Worm (Caenorhabditis elegans) whole organism, L4 larva: ENCODE measurements around the gene F26G1.2.

Experiments used
- D1046.2 ChIP-seq: fragments of 200-800 bp; sonication (Bioruptor generic); IDR thresholded peaks from 2 replicates; pipeline ENCODE4 v1.3.6; 2022; ENCODE audit warnings: missing genetic modification characterization, missing compliant biosample characterization
- F37D6.2 ChIP-seq: sonication (generic microtip); optimal IDR thresholded peaks from 2 replicates; lab custom pipeline; 2016; ENCODE audit warnings: mild to moderate bottlenecking, missing genetic modification characterization, missing compliant biosample characterization
- F49E8.2 ChIP-seq: sonication (generic microtip); optimal IDR thresholded peaks from 2 replicates; lab custom pipeline; 2016; ENCODE audit warnings: missing compliant biosample characterization, mild to moderate bottlenecking, missing genetic modification characterization, borderline replicate concordance
- aha-1 ChIP-seq: fragments of 150-350 bp; peaks from one replicate; lab custom pipeline; 2014; ENCODE audit warnings: missing biosample characterization, missing genetic modification characterization
- ama-1 ChIP-seq: fragments of 150-350 bp; optimal IDR thresholded peaks from 2 replicates; lab custom pipeline; 2014; ENCODE audit warnings: inconsistent platforms, mixed read lengths
- ceh-44 ChIP-seq: fragments of 200-800 bp; sonication (Bioruptor generic); IDR thresholded peaks from 2 replicates; pipeline ENCODE4 v1.3.6; 2022; ENCODE audit warnings: missing genetic modification reagents, missing genetic modification characterization, missing compliant biosample characterization
- cey-2 ChIP-seq: sonication (generic microtip); optimal IDR thresholded peaks from 3 replicates; lab custom pipeline; 2017; ENCODE audit warnings: missing genetic modification characterization, mild to moderate bottlenecking, missing compliant biosample characterization, antibody characterized with exemption, borderline replicate concordance; ENCODE audit not compliant: insufficient read depth
- ctbp-1 ChIP-seq: fragments of 200-800 bp; sonication (Bioruptor generic); IDR thresholded peaks from 2 replicates; pipeline ENCODE4 v1.3.6; 2022; ENCODE audit warnings: missing genetic modification reagents, missing genetic modification characterization, missing compliant biosample characterization
- daf-19 ChIP-seq: fragments of 200-800 bp; sonication (Bioruptor generic); conservative IDR thresholded peaks from 2 replicates; pipeline ENCODE4 v1.3.6; 2022; ENCODE audit warnings: missing genetic modification characterization, missing compliant biosample characterization
- dmd-6 ChIP-seq: fragments of 200-800 bp; sonication (Bioruptor generic); IDR thresholded peaks from 2 replicates; pipeline ENCODE4 v1.3.6; 2022; ENCODE audit warnings: missing genetic modification reagents, missing genetic modification characterization, missing compliant biosample characterization
- duxl-1 ChIP-seq: sonication (generic microtip); optimal IDR thresholded peaks from 2 replicates; lab custom pipeline; 2016; ENCODE audit warnings: mild to moderate bottlenecking, missing genetic modification characterization, moderate library complexity, missing compliant biosample characterization; ENCODE audit not compliant: poor library complexity
- egl-27 ChIP-seq: sonication (generic microtip); optimal IDR thresholded peaks from 3 replicates; lab custom pipeline; 2017; ENCODE audit warnings: missing biosample characterization, missing genetic modification reagents, missing genetic modification characterization
- egl-43 ChIP-seq: fragments of 200-800 bp; sonication (Bioruptor generic); IDR thresholded peaks from 2 replicates; pipeline ENCODE4 v1.3.6; 2022; ENCODE audit warnings: missing genetic modification reagents, missing genetic modification characterization, missing compliant biosample characterization
- fkh-10 ChIP-seq: fragments of 150-350 bp; optimal IDR thresholded peaks from 2 replicates; lab custom pipeline; 2014; ENCODE audit warnings: missing biosample characterization, missing genetic modification reagents, missing genetic modification characterization
- fos-1 ChIP-seq: fragments of 150-350 bp; optimal IDR thresholded peaks from 2 replicates; lab custom pipeline; 2014; ENCODE audit warnings: missing biosample characterization, missing genetic modification characterization
- gei-8 ChIP-seq: fragments of 200-800 bp; sonication (Bioruptor generic); optimal IDR thresholded peaks from 2 replicates; lab custom pipeline; 2018; ENCODE audit warnings: mild to moderate bottlenecking, missing genetic modification characterization, missing compliant biosample characterization
- hif-1 ChIP-seq, 2 experiments: sonication (generic microtip); optimal IDR thresholded peaks; 2 replicates each; lab custom pipeline; 2016 to 2017; ENCODE audit warnings: missing compliant biosample characterization in 2 of 2, missing genetic modification characterization in 2 of 2, missing genetic modification reagents in 2 of 2, missing genotype in 2 of 2, mild to moderate bottlenecking in 1 of 2
- lin-1 ChIP-seq: fragments of 200-800 bp; sonication (Bioruptor generic); IDR thresholded peaks from 2 replicates; pipeline ENCODE4 v1.3.6; 2022; ENCODE audit warnings: missing genetic modification reagents, missing genetic modification characterization, missing compliant biosample characterization
- lin-15B ChIP-seq: fragments of 150-350 bp; sonication (generic microtip); optimal IDR thresholded peaks from 3 replicates; lab custom pipeline; 2014; ENCODE audit warnings: missing biosample characterization, missing genetic modification characterization
- lin-38 ChIP-seq: fragments of 200-800 bp; sonication (Bioruptor generic); IDR thresholded peaks from 2 replicates; pipeline ENCODE4 v1.3.6; 2022; ENCODE audit warnings: missing genetic modification reagents, missing genetic modification characterization, missing compliant biosample characterization
- madf-9 ChIP-seq: fragments of 200-800 bp; sonication (Bioruptor generic); conservative IDR thresholded peaks from 2 replicates; pipeline ENCODE4 v1.3.6; 2022; ENCODE audit warnings: missing genetic modification reagents, missing genetic modification characterization, missing compliant biosample characterization
- mes-2 ChIP-seq: sonication (generic microtip); optimal IDR thresholded peaks from 2 replicates; lab custom pipeline; 2016; ENCODE audit warnings: missing genotype, mild to moderate bottlenecking, missing genetic modification characterization, missing compliant biosample characterization; ENCODE audit not compliant: poor library complexity, severe bottlenecking
- mxl-3 ChIP-seq: fragments of 200-800 bp; sonication (Bioruptor generic); optimal IDR thresholded peaks from 2 replicates; lab custom pipeline; 2018; ENCODE audit warnings: mild to moderate bottlenecking, missing genetic modification characterization, missing compliant biosample characterization
- nhr-10 ChIP-seq: fragments of 150-350 bp; optimal IDR thresholded peaks from 2 replicates; lab custom pipeline; 2014; ENCODE audit warnings: missing biosample characterization, missing genetic modification characterization
- nhr-102 ChIP-seq: sonication (generic microtip); optimal IDR thresholded peaks from 2 replicates; lab custom pipeline; 2016; ENCODE audit warnings: mild to moderate bottlenecking, missing genetic modification characterization, moderate library complexity, missing compliant biosample characterization
- nhr-111 ChIP-seq: fragments of 200-800 bp; sonication (Bioruptor generic); optimal IDR thresholded peaks from 2 replicates; lab custom pipeline; 2018; ENCODE audit warnings: mild to moderate bottlenecking, missing genetic modification characterization, missing compliant biosample characterization
- nhr-28 ChIP-seq: fragments of 150-350 bp; optimal IDR thresholded peaks from 2 replicates; lab custom pipeline; 2014; ENCODE audit warnings: missing biosample characterization, missing genetic modification characterization
- nhr-41 ChIP-seq: fragments of 200-800 bp; sonication (Bioruptor generic); IDR thresholded peaks from 2 replicates; pipeline ENCODE4 v1.3.6; 2022; ENCODE audit warnings: missing genetic modification reagents, missing genetic modification characterization, missing compliant biosample characterization
- nhr-6 ChIP-seq: fragments of 150-350 bp; optimal IDR thresholded peaks from 2 replicates; lab custom pipeline; 2014; ENCODE audit warnings: missing biosample characterization, missing genetic modification characterization
- nhr-76 ChIP-seq: fragments of 150-350 bp; optimal IDR thresholded peaks from 2 replicates; lab custom pipeline; 2014; ENCODE audit warnings: missing biosample characterization, missing genetic modification characterization
- php-3 ChIP-seq: fragments of 200-800 bp; sonication (Bioruptor generic); IDR thresholded peaks from 2 replicates; pipeline ENCODE4 v1.3.6; 2022; ENCODE audit warnings: missing genetic modification reagents, missing genetic modification characterization, missing compliant biosample characterization
- sdz-12 ChIP-seq: fragments of 200-800 bp; sonication (Bioruptor generic); optimal IDR thresholded peaks from 2 replicates; lab custom pipeline; 2018; ENCODE audit warnings: mild to moderate bottlenecking, missing genetic modification characterization, missing compliant biosample characterization
- skn-1 ChIP-seq: fragments of 150-350 bp; optimal IDR thresholded peaks from 2 replicates; lab custom pipeline; 2014; ENCODE audit warnings: missing biosample characterization, missing genetic modification characterization
- spr-1 ChIP-seq: sonication (generic microtip); optimal IDR thresholded peaks from 2 replicates; lab custom pipeline; 2016; ENCODE audit warnings: mild to moderate bottlenecking, missing genetic modification characterization, missing compliant biosample characterization
- unc-130 ChIP-seq: sonication (generic microtip); optimal IDR thresholded peaks from 2 replicates; lab custom pipeline; 2016; ENCODE audit warnings: missing genetic modification reagents, missing genetic modification characterization, missing compliant biosample characterization
- unc-39 ChIP-seq: sonication (generic microtip); optimal IDR thresholded peaks from 2 replicates; lab custom pipeline; 2017; ENCODE audit warnings: missing biosample characterization, missing genetic modification characterization
- unc-62 ChIP-seq, 3 experiments: fragments of 150-350 bp in 1 of 3; sonication (generic microtip); optimal IDR thresholded peaks in 2 of 3; peaks in 1 of 3; 1 replicate in 1 of 3; 2 replicates in 2 of 3; lab custom pipeline; 2014 to 2017; ENCODE audit warnings: missing biosample characterization in 3 of 3, missing genetic modification characterization in 3 of 3, missing genetic modification reagents in 3 of 3, missing genotype in 1 of 3
- zfp-3 ChIP-seq: fragments of 200-800 bp; sonication (Bioruptor generic); conservative IDR thresholded peaks from 2 replicates; pipeline ENCODE4 v1.3.6; 2022; ENCODE audit warnings: missing genetic modification reagents, missing genetic modification characterization, missing compliant biosample characterization
- zip-11 ChIP-seq: fragments of 200-800 bp; sonication (Bioruptor generic); IDR thresholded peaks from 2 replicates; pipeline ENCODE4 v1.3.6; 2022; ENCODE audit warnings: missing genetic modification characterization, missing compliant biosample characterization
- ztf-7 ChIP-seq: fragments of 150-350 bp; optimal IDR thresholded peaks from 2 replicates; lab custom pipeline; 2014; ENCODE audit warnings: missing biosample characterization, missing genetic modification characterization

Gene F26G1.2

DNA sequence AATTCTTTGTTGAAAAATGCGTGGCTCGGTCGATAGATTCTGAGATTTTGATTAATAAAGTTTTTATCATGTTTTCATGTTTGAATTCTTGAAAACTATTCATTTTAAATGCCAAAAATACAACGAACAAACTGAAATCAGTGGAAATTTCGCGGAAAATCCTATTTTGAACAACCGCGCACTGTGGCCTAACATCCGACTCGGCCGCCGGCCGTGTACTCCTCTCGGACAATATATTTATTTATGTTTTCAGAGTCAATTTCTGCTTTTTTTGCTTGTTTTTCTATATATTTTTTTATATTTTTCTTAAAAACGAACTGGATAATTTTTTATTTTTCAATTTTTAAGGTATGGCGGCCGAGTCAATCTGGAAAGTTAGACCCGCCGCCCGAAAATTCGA lies 28.4 kb downstream of the F26G1.2 start, which contains the start of gene F26G1.1 (continued):
- peak; percentile 36 for TF ChIP-seq nhr-102 (tag; lab: Kevin White, UChicago)
- peak; percentile 63 for TF ChIP-seq spr-1 (tag; lab: Kevin White, UChicago)
- TF ChIP-seq ceh-44 (GFP tag; lab: Robert Waterston, UW) = peak; percentile 48; the same call in 1 of the 2 replicates
- peak; percentile 59 for TF ChIP-seq dmd-6 (GFP tag; lab: Robert Waterston, UW)
- TF ChIP-seq nhr-6 (tag; lab: Kevin White, UChicago) = peak; percentile 30
- TF ChIP-seq unc-130 = peak; percentile 90
- TF ChIP-seq nhr-76 (tag; lab: Kevin White, UChicago) = no peak
- no peak for TF ChIP-seq nhr-28 (tag; lab: Kevin White, UChicago)
- TF ChIP-seq lin-38 (GFP tag; lab: Robert Waterston, UW) = peak; percentile 68
- peak; percentile 42 for TF ChIP-seq duxl-1
- TF ChIP-seq unc-39 (tag; lab: Kevin White, UChicago) = no peak
- no peak for TF ChIP-seq cey-2 (tag; lab: Kevin White, UChicago)
- TF ChIP-seq gei-8 (GFP tag; lab: Kevin White, UChicago) = no peak
- peak; percentile 98 for TF ChIP-seq mes-2 (tag; lab: Kevin White, UChicago)
- TF ChIP-seq, all 104 proteins: peak for 19

- TF ChIP-seq ama-1 = no peak
- peak; percentile 95 for TF ChIP-seq aha-1 (tag; lab: Kevin White, UChicago)
Measured at ce11 chrII:4793320-4793719, 30.4 kb downstream of the F26G1.2 start.

DNA sequence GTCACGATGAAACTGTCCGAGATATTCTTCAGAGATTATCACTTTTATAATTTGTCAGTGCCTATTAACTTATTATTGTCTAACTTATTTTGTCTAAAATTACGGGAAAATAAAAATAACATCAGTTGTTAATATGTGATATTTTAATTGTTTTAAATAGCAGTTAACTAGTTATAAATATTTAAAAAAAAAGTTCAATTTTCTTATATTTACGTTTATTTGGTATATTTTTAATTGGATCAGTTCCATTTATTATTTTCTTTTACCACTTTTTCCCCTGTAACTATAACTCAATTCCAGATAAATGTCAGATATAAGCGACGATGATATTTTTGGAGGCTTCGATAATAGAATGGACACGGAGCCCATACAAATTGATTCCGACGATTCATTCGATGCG lies 32.6 kb downstream of the F26G1.2 start, which contains the start of gene C33F10.4:
TSS of gene C33F10.4 (plus strand) at position 301 of the 400 bp plus-strand sequence.
- no peak for TF ChIP-seq ztf-7 (tag; lab: Kevin White, UChicago)
- no peak for TF ChIP-seq zfp-3
- TF ChIP-seq dmd-6 (GFP tag; lab: Robert Waterston, UW) = no peak
- no peak for TF ChIP-seq F49E8.2 (tag; lab: Kevin White, UChicago)

DNA sequence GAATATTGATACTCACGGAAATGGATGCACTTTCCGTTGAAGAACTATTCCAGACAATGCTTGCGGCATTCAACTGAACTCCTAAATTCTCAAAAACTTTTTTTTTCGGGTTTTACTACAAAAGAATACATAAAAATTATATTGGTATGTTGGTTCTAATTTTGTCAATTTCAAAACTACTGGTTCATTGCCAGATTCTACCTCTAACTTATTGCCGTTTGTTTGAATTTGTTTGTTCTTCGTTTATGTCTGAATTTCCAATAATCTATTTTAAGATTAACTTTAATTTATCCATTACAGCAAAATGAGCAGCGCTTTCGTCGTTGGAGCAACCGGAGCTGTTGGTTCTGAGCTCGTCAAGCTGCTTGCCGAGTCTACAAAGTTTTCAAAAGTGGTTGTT lies 34.2 kb downstream of the F26G1.2 start, which contains the start of gene C33F10.14:
TSS of gene C33F10.14 (plus strand) at position 301 of the 400 bp plus-strand sequence.
- TF ChIP-seq nhr-41 (GFP tag; lab: Robert Waterston, UW) (no peak), skn-1 (no peak), php-3 (GFP tag; lab: Robert Waterston, UW) (no peak), nhr-111 (GFP tag; lab: Kevin White, UChicago) (no peak), ctbp-1 (no peak), hif-1 (tag; optimal IDR thresholded peaks at IDR 0.05; lab: Kevin White, UChicago) (no peak), duxl-1 (no peak), fkh-10 (GFP tag; lab: Kevin White, UChicago) (no peak), fos-1 (tag; lab: Kevin White, UChicago) (no peak), mxl-3 (no peak), lin-1 (no peak), D1046.2 (no peak), ztf-7 (tag; lab: Kevin White, UChicago) (no peak), unc-39 (tag; lab: Kevin White, UChicago) (no peak), egl-27 (tag; lab: Kevin White, UChicago) (no peak), F37D6.2 (tag; lab: Kevin White, UChicago) (no peak)

- TF ChIP-seq daf-19 (GFP tag; lab: Robert Waterston, UW) = no peak
- no peak for TF ChIP-seq madf-9 (GFP tag; lab: Robert Waterston, UW)
- TF ChIP-seq unc-62 (GFP tag; optimal IDR thresholded peaks at IDR 0.05 in 1 of 2; lab: Kevin White, UChicago) = peak in 1 of 2 experiments; percentile 95
- no peak for TF ChIP-seq unc-62 (tag; optimal IDR thresholded peaks at IDR 0.05; lab: Kevin White, UChicago)
- TF ChIP-seq nhr-10 (tag; lab: Kevin White, UChicago) = no peak
- no peak for TF ChIP-seq lin-15B (tag; lab: Kevin White, UChicago)
- TF ChIP-seq unc-130 = no peak
- TF ChIP-seq sdz-12 (GFP tag; lab: Kevin White, UChicago) = no peak
- TF ChIP-seq egl-43 = 0 out of 2 replicates have a peak, but pooled peaks have one; percentile 5
- no peak for TF ChIP-seq zip-11 (GFP tag; lab: Robert Waterston, UW)
- TF ChIP-seq, all 104 proteins: peak for 2
Measured at ce11 chrII:4800524-4800923, 37.6 kb downstream of the F26G1.2 start.
